Worm (Caenorhabditis elegans): ENCODE results near the gene trpp-6.

ce11 chrV:9982568-9982967 lies 9.1 kb upstream of the trpp-6 start, which contains the start of gene C27H6.9:
- no peak for TF ChIP-seq unc-62 (GFP tag; optimal IDR thresholded peaks at IDR 0.05)
- TF ChIP-seq egl-13 (tag; optimal IDR thresholded peaks at IDR 0.05), result no peak
- no peak for TF ChIP-seq ama-1 (optimal IDR thresholded peaks at IDR 0.05)
- no peak for TF ChIP-seq fkh-10 (GFP tag; optimal IDR thresholded peaks at IDR 0.05)
- no peak for TF ChIP-seq nhr-237 (tag; optimal IDR thresholded peaks at IDR 0.05)
- TF ChIP-seq nhr-76 (tag; optimal IDR thresholded peaks at IDR 0.05), result no peak
- TF ChIP-seq nhr-11 (tag; optimal IDR thresholded peaks at IDR 0.05), result no peak
- TF ChIP-seq ceh-88 (GFP tag; IDR thresholded peaks at IDR 0.05), result no peak
- no peak for TF ChIP-seq nhr-77 (tag; optimal IDR thresholded peaks at IDR 0.05)
- TF ChIP-seq grh-1 (GFP tag; IDR thresholded peaks at IDR 0.05), result no peak
